Fruit fly (Drosophila melanogaster) whole organism, pupa: ENCODE measurements around the gene Bap111.

Source experiments
- CG10348 ChIP-seq: fragments of 200-800 bp; sonication (Bioruptor generic); IDR thresholded peaks from 2 replicates; pipeline ENCODE4 v1.3.6; 2022; ENCODE audit warnings: missing biosample characterization, missing genetic modification characterization
- CG13204 ChIP-seq: fragments of 200-800 bp; sonication (Bioruptor generic); optimal IDR thresholded peaks from 2 replicates; lab custom pipeline; 2018; ENCODE audit warnings: missing biosample characterization, mild to moderate bottlenecking, missing genetic modification characterization, moderate library complexity
- CG15710 ChIP-seq: fragments of 200-800 bp; sonication (Bioruptor generic); optimal IDR thresholded peaks from 2 replicates; lab custom pipeline; 2018; ENCODE audit warnings: missing biosample characterization, mild to moderate bottlenecking, missing genetic modification characterization, moderate library complexity
- CG32121 ChIP-seq: fragments of 200-800 bp; sonication (Bioruptor generic); IDR thresholded peaks from 2 replicates; pipeline ENCODE4 v1.3.6; 2022; ENCODE audit warnings: missing biosample characterization, missing genetic modification characterization
- CG9948 ChIP-seq: fragments of 200-800 bp; sonication (Bioruptor generic); optimal IDR thresholded peaks from 2 replicates; lab custom pipeline; 2018; ENCODE audit warnings: missing biosample characterization, mild to moderate bottlenecking, missing genetic modification characterization, moderate library complexity
- D1 ChIP-seq: fragments of 200-800 bp; sonication (Bioruptor generic); optimal IDR thresholded peaks from 2 replicates; lab custom pipeline; 2018; ENCODE audit warnings: missing biosample characterization, mild to moderate bottlenecking, missing genetic modification characterization, moderate library complexity
- EcR ChIP-seq: fragments of 200-800 bp; sonication (Bioruptor generic); optimal IDR thresholded peaks from 3 replicates; lab custom pipeline; 2019; ENCODE audit warnings: missing biosample characterization, missing genetic modification characterization, mild to moderate bottlenecking, moderate library complexity, missing genetic modification reagents
- Ets98B ChIP-seq: fragments of 200-800 bp; sonication (Bioruptor generic); IDR thresholded peaks from 2 replicates; pipeline ENCODE4 v1.3.6; 2022; ENCODE audit warnings: missing biosample characterization, missing genetic modification characterization
- Pif1B ChIP-seq: fragments of 200-800 bp; sonication (Bioruptor generic); optimal IDR thresholded peaks from 3 replicates; lab custom pipeline; 2016; ENCODE audit warnings: missing biosample characterization, missing genetic modification characterization
- Snoo ChIP-seq: fragments of 200-800 bp; sonication (Bioruptor generic); optimal IDR thresholded peaks from 3 replicates; lab custom pipeline; 2017; ENCODE audit warnings: missing biosample characterization, mild to moderate bottlenecking, missing genetic modification characterization, inconsistent platforms

dm6 chrX:9129436-9129835, 19.7 kb upstream of the Bap111 start:
- TF ChIP-seq CG32121 (GFP tag; lab: Robert Waterston, UW) = no peak
- no peak for TF ChIP-seq EcR (GFP tag; lab: Kevin White, UChicago)
- TF ChIP-seq CG9948 = no peak
- TF ChIP-seq Pif1B (GFP tag; lab: Kevin White, UChicago) = no peak
- TF ChIP-seq CG13204 (GFP tag; lab: Kevin White, UChicago) = no peak
- no peak for TF ChIP-seq CG10348
- no peak for TF ChIP-seq CG15710 (tag; lab: Kevin White, UChicago)
- TF ChIP-seq Snoo = no peak
- TF ChIP-seq Ets98B (GFP tag; lab: Robert Waterston, UW) = no peak
- TF ChIP-seq D1 (tag; lab: Kevin White, UChicago) = no peak
